Worm (Caenorhabditis elegans): ENCODE results near the gene svh-2.

Gene svh-2

DNA sequence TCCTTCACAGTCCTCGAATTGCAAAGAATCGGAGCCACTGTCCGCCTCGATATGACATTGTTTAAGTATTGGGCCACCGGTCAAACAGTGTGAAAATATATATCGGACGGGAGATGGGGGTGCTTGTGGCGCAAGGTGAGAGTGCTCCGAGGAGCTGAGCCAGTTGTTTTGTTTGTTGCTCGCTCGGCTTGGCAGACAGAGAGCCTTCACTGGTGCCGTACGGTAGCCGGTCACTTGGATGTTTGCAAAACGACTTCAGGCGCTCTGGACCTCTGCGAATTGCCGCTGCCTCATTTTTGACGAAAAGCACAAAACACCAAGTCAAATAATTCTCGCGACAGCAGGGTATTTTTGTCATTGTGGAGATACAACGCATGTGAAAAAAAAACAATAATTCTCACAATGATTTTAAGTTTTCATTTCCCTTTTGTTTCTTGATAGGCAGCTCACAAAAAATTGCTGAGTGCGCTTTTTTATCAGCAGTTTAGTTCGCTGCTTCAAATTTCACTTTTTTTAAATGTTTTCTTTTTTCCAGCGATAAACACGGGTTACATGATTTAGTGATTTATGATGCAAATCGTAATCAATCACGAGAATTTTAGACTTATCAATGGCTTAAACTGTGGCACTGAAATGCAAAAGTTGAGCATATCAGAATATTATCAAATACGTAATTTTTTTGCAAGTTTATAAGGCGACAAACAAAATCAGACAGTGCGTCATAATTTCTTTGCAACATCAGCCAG lies 35.9 kb upstream of the svh-2 start:
- TF ChIP-seq sma-3 (GFP tag; optimal IDR thresholded peaks at IDR 0.05) (no peak), nhr-6 (tag; optimal IDR thresholded peaks at IDR 0.05) (no peak), nhr-129 (tag; optimal IDR thresholded peaks at IDR 0.05) (peak; percentile 54), fos-1 (tag; optimal IDR thresholded peaks at IDR 0.05) (peak; percentile 57), F13H6.1 (tag; optimal IDR thresholded peaks at IDR 0.05) (peak; percentile 3), nhr-25 (tag; optimal IDR thresholded peaks at IDR 0.05) (no peak), aly-2 (tag; optimal IDR thresholded peaks at IDR 0.05) (no peak), unc-55 (GFP tag; optimal IDR thresholded peaks at IDR 0.05) (no peak), peb-1 (tag; optimal IDR thresholded peaks at IDR 0.05) (no peak), zag-1 (tag; optimal IDR thresholded peaks at IDR 0.05) (no peak), ZK546.5 (tag; optimal IDR thresholded peaks at IDR 0.05) (no peak), mab-5 (tag; optimal IDR thresholded peaks at IDR 0.05) (no peak), nhr-10 (tag; optimal IDR thresholded peaks at IDR 0.05) (no peak), sma-9 (GFP tag; optimal IDR thresholded peaks at IDR 0.05) (peak; percentile 49), sma-9 (tag; optimal IDR thresholded peaks at IDR 0.05) (no peak), crh-2 (tag; optimal IDR thresholded peaks at IDR 0.05) (peak; percentile 69), gmeb-1 (tag; optimal IDR thresholded peaks at IDR 0.05) (peak; percentile 18), snpc-4 (tag; optimal IDR thresholded peaks at IDR 0.05) (no peak)

DNA sequence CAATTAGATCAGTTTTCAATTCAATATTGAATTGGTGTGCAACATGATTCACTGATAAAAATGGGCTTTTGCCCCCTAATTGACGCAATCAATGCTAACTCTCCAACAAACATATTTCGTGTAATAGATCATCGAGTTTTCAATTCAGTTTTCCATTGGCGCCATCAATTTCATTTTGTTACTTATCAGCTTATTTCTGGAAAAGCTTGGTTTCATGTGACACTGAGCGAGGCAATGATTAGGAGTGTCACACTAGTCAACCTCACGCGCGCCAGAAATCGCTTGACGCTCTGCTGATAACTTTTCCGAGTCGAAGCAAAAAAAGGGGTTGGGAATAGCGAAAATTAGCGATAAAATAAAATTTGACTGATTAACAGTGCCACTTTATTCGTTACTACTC lies 34.5 kb upstream of the svh-2 start, which contains the start of gene ets-4:
ets-4 (plus strand) TSS at position 347 of the 400 bp plus-strand sequence.
- peak; percentile 56 for TF ChIP-seq F13H6.1 (tag; optimal IDR thresholded peaks at IDR 0.05)
- no peak for TF ChIP-seq Y55F3AM.14 (GFP tag; optimal IDR thresholded peaks at IDR 0.05)
- TF ChIP-seq zag-1 (tag; optimal IDR thresholded peaks at IDR 0.05) = no peak
- TF ChIP-seq skn-1 (tag; optimal IDR thresholded peaks at IDR 0.05) = peak; percentile 18
- no peak for TF ChIP-seq lin-13 (GFP tag; optimal IDR thresholded peaks at IDR 0.05)
- peak; percentile 65 for TF ChIP-seq fos-1 (tag; optimal IDR thresholded peaks at IDR 0.05)
- TF ChIP-seq lin-39 (tag; optimal IDR thresholded peaks at IDR 0.05) = no peak
- peak; percentile 62 for TF ChIP-seq gmeb-1 (tag; optimal IDR thresholded peaks at IDR 0.05)
- TF ChIP-seq sma-9 (GFP tag; optimal IDR thresholded peaks at IDR 0.05) = peak; percentile 8
- no peak for TF ChIP-seq sma-9 (tag; optimal IDR thresholded peaks at IDR 0.05)
- TF ChIP-seq nhr-77 (tag; optimal IDR thresholded peaks at IDR 0.05) = no peak
- TF ChIP-seq ceh-82 (tag; optimal IDR thresholded peaks at IDR 0.05) = no peak
- peak; percentile 27 for TF ChIP-seq crh-2 (tag; optimal IDR thresholded peaks at IDR 0.05)
- TF ChIP-seq nhr-23 (tag; optimal IDR thresholded peaks at IDR 0.05) = no peak
- no peak for TF ChIP-seq ztf-1 (GFP tag; conservative IDR thresholded peaks at IDR 0.05)
- TF ChIP-seq blmp-1 (tag; optimal IDR thresholded peaks at IDR 0.05; ENCODE audit: insufficient read depth) = no peak
- TF ChIP-seq sma-3 (GFP tag; optimal IDR thresholded peaks at IDR 0.05) = peak; percentile 23
- no peak for TF ChIP-seq peb-1 (tag; optimal IDR thresholded peaks at IDR 0.05)
- no peak for TF ChIP-seq mdl-1 (tag; optimal IDR thresholded peaks at IDR 0.05)
- no peak for TF ChIP-seq ztf-4 (tag; optimal IDR thresholded peaks at IDR 0.05)
- TF ChIP-seq alr-1 (tag; optimal IDR thresholded peaks at IDR 0.05) = no peak
- TF ChIP-seq nhr-237 (tag; optimal IDR thresholded peaks at IDR 0.05) = no peak

DNA sequence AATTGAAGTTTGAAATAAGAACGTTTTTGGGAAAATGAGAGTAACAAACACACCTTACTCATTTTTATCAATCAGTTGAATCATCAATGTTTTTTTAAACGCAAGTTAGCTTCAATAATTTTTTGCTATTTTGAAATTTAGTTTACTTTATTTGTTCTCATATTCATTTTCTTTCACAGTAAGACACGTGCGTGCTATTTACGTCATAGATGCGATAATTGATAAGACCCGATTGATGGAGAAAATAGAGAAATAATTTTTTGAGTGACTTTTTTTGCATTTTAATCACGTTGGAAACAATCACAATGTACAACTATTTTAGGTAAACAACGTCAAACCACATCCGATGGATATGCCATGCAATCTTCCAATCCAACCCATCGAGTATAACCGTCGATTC lies 33.6 kb upstream of the svh-2 start:
- peak; percentile 36 for TF ChIP-seq crh-2 (tag; optimal IDR thresholded peaks at IDR 0.05)
- TF ChIP-seq fos-1 (tag; optimal IDR thresholded peaks at IDR 0.05) = peak; percentile 29
- no peak for TF ChIP-seq egl-27 (tag; optimal IDR thresholded peaks at IDR 0.05)
- TF ChIP-seq blmp-1 (tag; optimal IDR thresholded peaks at IDR 0.05; ENCODE audit: insufficient read depth) = no peak
- TF ChIP-seq elt-3 (tag; optimal IDR thresholded peaks at IDR 0.05) = no peak
- no peak for TF ChIP-seq ceh-82 (tag; optimal IDR thresholded peaks at IDR 0.05)
- TF ChIP-seq gmeb-1 (tag; optimal IDR thresholded peaks at IDR 0.05) = no peak
- no peak for TF ChIP-seq nhr-6 (tag; optimal IDR thresholded peaks at IDR 0.05)
- TF ChIP-seq peb-1 (tag; optimal IDR thresholded peaks at IDR 0.05) = no peak
- TF ChIP-seq mbf-1 (tag; optimal IDR thresholded peaks at IDR 0.05) = no peak
- no peak for TF ChIP-seq elt-1 (tag; optimal IDR thresholded peaks at IDR 0.05)
- TF ChIP-seq nhr-11 (tag; optimal IDR thresholded peaks at IDR 0.05) = no peak

DNA sequence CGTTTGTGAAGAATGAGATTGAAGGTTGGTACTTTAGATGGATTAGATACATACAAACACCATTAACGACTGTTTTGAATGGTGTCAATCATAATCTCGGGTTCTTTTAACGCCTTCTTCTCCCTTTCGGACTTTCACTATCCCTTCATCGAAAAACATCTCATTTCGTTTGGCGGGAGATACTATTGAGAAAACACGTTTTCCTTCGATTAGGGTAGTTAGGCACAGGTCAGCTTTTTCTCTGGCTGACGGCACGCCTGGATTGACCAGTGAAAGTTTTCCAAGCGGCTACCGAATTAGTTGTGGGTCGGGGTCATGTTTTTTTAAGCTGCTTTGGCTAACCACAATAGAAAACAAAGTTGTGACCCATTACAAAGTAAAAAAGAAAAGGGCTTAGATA lies 33.1 kb upstream of the svh-2 start:
- TF ChIP-seq ztf-4 (tag; optimal IDR thresholded peaks at IDR 0.05) = no peak
- TF ChIP-seq blmp-1 (tag; optimal IDR thresholded peaks at IDR 0.05; ENCODE audit: insufficient read depth) = peak; percentile 27

Data from whole organism, L2 larva.